Worm (Caenorhabditis elegans) whole organism, L4 larva: ENCODE measurements around the gene ech-3.

Source experiments
- D1046.2 ChIP-seq: fragments of 200-800 bp; sonication (Bioruptor generic); IDR thresholded peaks from 2 replicates; pipeline ENCODE4 v1.3.6; 2022; ENCODE audit warnings: missing genetic modification characterization, missing compliant biosample characterization
- F37D6.2 ChIP-seq: sonication (generic microtip); optimal IDR thresholded peaks from 2 replicates; lab custom pipeline; 2016; ENCODE audit warnings: mild to moderate bottlenecking, missing genetic modification characterization, missing compliant biosample characterization
- T26A8.4 ChIP-seq: fragments of 200-800 bp; sonication (Bioruptor generic); IDR thresholded peaks from 2 replicates; pipeline ENCODE4 v1.3.6; 2022; ENCODE audit warnings: missing genetic modification characterization, missing compliant biosample characterization
- Y105C5A.15 ChIP-seq: fragments of 200-800 bp; sonication (Bioruptor generic); IDR thresholded peaks from 2 replicates; pipeline ENCODE4 v1.3.6; 2022; ENCODE audit warnings: missing genetic modification characterization, missing compliant biosample characterization
- Y5F2A.4 ChIP-seq: fragments of 200-800 bp; sonication (Bioruptor generic); optimal IDR thresholded peaks from 2 replicates; lab custom pipeline; 2018; ENCODE audit warnings: mild to moderate bottlenecking, missing genetic modification characterization, missing compliant biosample characterization
- Y75B8A.6 ChIP-seq: fragments of 200-800 bp; sonication (Bioruptor generic); IDR thresholded peaks from 2 replicates; pipeline ENCODE4 v1.3.6; 2022; ENCODE audit warnings: missing genetic modification reagents, missing genetic modification characterization, missing compliant biosample characterization
- ZK337.2 ChIP-seq: fragments of 200-800 bp; sonication (Bioruptor generic); IDR thresholded peaks from 2 replicates; pipeline ENCODE4 v1.3.6; 2022; ENCODE audit warnings: missing genetic modification reagents, missing genetic modification characterization, missing compliant biosample characterization
- aha-1 ChIP-seq: fragments of 150-350 bp; peaks from one replicate; lab custom pipeline; 2014; ENCODE audit warnings: missing biosample characterization, missing genetic modification characterization
- ama-1 ChIP-seq: fragments of 150-350 bp; optimal IDR thresholded peaks from 2 replicates; lab custom pipeline; 2014; ENCODE audit warnings: inconsistent platforms, mixed read lengths
- ceh-20 ChIP-seq: fragments of 200-800 bp; sonication (Bioruptor generic); IDR thresholded peaks from 2 replicates; pipeline ENCODE4 v1.3.6; 2022; ENCODE audit warnings: missing genetic modification reagents, missing genetic modification characterization, missing compliant biosample characterization
- ceh-28 ChIP-seq: fragments of 150-350 bp; optimal IDR thresholded peaks from 2 replicates; lab custom pipeline; 2014; ENCODE audit warnings: missing biosample characterization, missing genetic modification reagents, missing genetic modification characterization
- ceh-62 ChIP-seq: sonication (generic microtip); optimal IDR thresholded peaks from 2 replicates; lab custom pipeline; 2017; ENCODE audit warnings: missing biosample characterization, missing genetic modification characterization
- ceh-82 ChIP-seq: sonication (generic microtip); optimal IDR thresholded peaks from 2 replicates; lab custom pipeline; 2017; ENCODE audit warnings: missing biosample characterization, missing genetic modification characterization
- cey-2 ChIP-seq: sonication (generic microtip); optimal IDR thresholded peaks from 3 replicates; lab custom pipeline; 2017; ENCODE audit warnings: missing genetic modification characterization, mild to moderate bottlenecking, missing compliant biosample characterization, antibody characterized with exemption, borderline replicate concordance; ENCODE audit not compliant: insufficient read depth
- daf-12 ChIP-seq: fragments of 150-350 bp; optimal IDR thresholded peaks from 2 replicates; lab custom pipeline; 2014; ENCODE audit warnings: missing biosample characterization, missing genetic modification reagents, missing genetic modification characterization
- daf-16 ChIP-seq, 3 experiments: sonication (generic microtip); optimal IDR thresholded peaks; 2 replicates each; lab custom pipeline; 2016 to 2017; ENCODE audit warnings: missing genetic modification characterization in 3 of 3, missing genetic modification reagents in 3 of 3, mild to moderate bottlenecking in 2 of 3, missing compliant biosample characterization in 2 of 3, missing biosample characterization in 1 of 3, moderate library complexity in 1 of 3
- dpl-1 ChIP-seq: fragments of 150-350 bp; optimal IDR thresholded peaks from 2 replicates; lab custom pipeline; 2014; ENCODE audit warnings: missing biosample characterization, missing genetic modification reagents, missing genetic modification characterization
- duxl-1 ChIP-seq: sonication (generic microtip); optimal IDR thresholded peaks from 2 replicates; lab custom pipeline; 2016; ENCODE audit warnings: mild to moderate bottlenecking, missing genetic modification characterization, moderate library complexity, missing compliant biosample characterization; ENCODE audit not compliant: poor library complexity
- dve-1 ChIP-seq: sonication (generic microtip); optimal IDR thresholded peaks from 2 replicates; lab custom pipeline; 2017; ENCODE audit warnings: antibody characterized with exemption, mild to moderate bottlenecking, missing genetic modification characterization, missing compliant biosample characterization; ENCODE audit not compliant: insufficient read depth
- egl-27 ChIP-seq: sonication (generic microtip); optimal IDR thresholded peaks from 3 replicates; lab custom pipeline; 2017; ENCODE audit warnings: missing biosample characterization, missing genetic modification reagents, missing genetic modification characterization
- egl-43 ChIP-seq: fragments of 200-800 bp; sonication (Bioruptor generic); IDR thresholded peaks from 2 replicates; pipeline ENCODE4 v1.3.6; 2022; ENCODE audit warnings: missing genetic modification reagents, missing genetic modification characterization, missing compliant biosample characterization
- fkh-10 ChIP-seq: fragments of 150-350 bp; optimal IDR thresholded peaks from 2 replicates; lab custom pipeline; 2014; ENCODE audit warnings: missing biosample characterization, missing genetic modification reagents, missing genetic modification characterization
- hmg-1.1 ChIP-seq: fragments of 200-800 bp; sonication (Bioruptor generic); IDR thresholded peaks from 2 replicates; pipeline ENCODE4 v1.3.6; 2022; ENCODE audit warnings: missing genetic modification reagents, missing genetic modification characterization, missing compliant biosample characterization
- lin-39 ChIP-seq: fragments of 150-350 bp; optimal IDR thresholded peaks from 2 replicates; lab custom pipeline; 2014; ENCODE audit warnings: missing biosample characterization, missing genetic modification reagents, missing genetic modification characterization
- lir-3 ChIP-seq: sonication (generic microtip); optimal IDR thresholded peaks from 2 replicates; lab custom pipeline; 2016; ENCODE audit warnings: mild to moderate bottlenecking, missing genetic modification characterization, missing compliant biosample characterization
- madf-5 ChIP-seq, 2 experiments: fragments of 200-800 bp; sonication (Bioruptor generic); IDR thresholded peaks; 2 replicates each; pipeline ENCODE4 v1.3.6; 2022; ENCODE audit warnings: missing compliant biosample characterization in 2 of 2, missing genetic modification characterization in 2 of 2
- mdl-1 ChIP-seq, 2 experiments: fragments of 150-350 bp in 1 of 2; sonication (generic microtip) in 1 of 2; optimal IDR thresholded peaks; 2 replicates each; lab custom pipeline; 2014 to 2017; ENCODE audit warnings: missing biosample characterization in 2 of 2, missing genetic modification characterization in 2 of 2
- mep-1 ChIP-seq: fragments of 150-350 bp; sonication (generic microtip); optimal IDR thresholded peaks from 3 replicates; lab custom pipeline; 2014; ENCODE audit warnings: missing biosample characterization, missing genetic modification characterization
- mes-2 ChIP-seq: sonication (generic microtip); optimal IDR thresholded peaks from 2 replicates; lab custom pipeline; 2016; ENCODE audit warnings: missing genotype, mild to moderate bottlenecking, missing genetic modification characterization, missing compliant biosample characterization; ENCODE audit not compliant: poor library complexity, severe bottlenecking
- nhr-111 ChIP-seq: fragments of 200-800 bp; sonication (Bioruptor generic); optimal IDR thresholded peaks from 2 replicates; lab custom pipeline; 2018; ENCODE audit warnings: mild to moderate bottlenecking, missing genetic modification characterization, missing compliant biosample characterization
- nhr-28 ChIP-seq: fragments of 150-350 bp; optimal IDR thresholded peaks from 2 replicates; lab custom pipeline; 2014; ENCODE audit warnings: missing biosample characterization, missing genetic modification characterization
- nhr-76 ChIP-seq: fragments of 150-350 bp; optimal IDR thresholded peaks from 2 replicates; lab custom pipeline; 2014; ENCODE audit warnings: missing biosample characterization, missing genetic modification characterization
- saeg-2 ChIP-seq: fragments of 200-800 bp; sonication (Bioruptor generic); IDR thresholded peaks from 2 replicates; pipeline ENCODE4 v1.3.6; 2022; ENCODE audit warnings: missing genetic modification reagents, missing genetic modification characterization, missing compliant biosample characterization
- skn-1 ChIP-seq: fragments of 150-350 bp; optimal IDR thresholded peaks from 2 replicates; lab custom pipeline; 2014; ENCODE audit warnings: missing biosample characterization, missing genetic modification characterization
- snpc-4 ChIP-seq: fragments of 150-350 bp; optimal IDR thresholded peaks from 2 replicates; lab custom pipeline; 2014; ENCODE audit warnings: missing biosample characterization, missing genetic modification characterization
- spr-3 ChIP-seq: fragments of 200-800 bp; sonication (Bioruptor generic); optimal IDR thresholded peaks from 2 replicates; lab custom pipeline; 2018; ENCODE audit warnings: mild to moderate bottlenecking, missing genetic modification characterization, missing compliant biosample characterization
- tag-97 ChIP-seq: fragments of 200-800 bp; sonication (Bioruptor generic); IDR thresholded peaks from 2 replicates; pipeline ENCODE4 v1.3.6; 2022; ENCODE audit warnings: missing genetic modification characterization, missing compliant biosample characterization
- unc-130 ChIP-seq: sonication (generic microtip); optimal IDR thresholded peaks from 2 replicates; lab custom pipeline; 2016; ENCODE audit warnings: missing genetic modification reagents, missing genetic modification characterization, missing compliant biosample characterization
- unc-39 ChIP-seq: sonication (generic microtip); optimal IDR thresholded peaks from 2 replicates; lab custom pipeline; 2017; ENCODE audit warnings: missing biosample characterization, missing genetic modification characterization
- unc-62 ChIP-seq, 3 experiments: fragments of 150-350 bp in 1 of 3; sonication (generic microtip); optimal IDR thresholded peaks in 2 of 3; peaks in 1 of 3; 1 replicate in 1 of 3; 2 replicates in 2 of 3; lab custom pipeline; 2014 to 2017; ENCODE audit warnings: missing biosample characterization in 3 of 3, missing genetic modification characterization in 3 of 3, missing genetic modification reagents in 3 of 3, missing genotype in 1 of 3
- zfp-2 ChIP-seq: sonication (generic microtip); optimal IDR thresholded peaks from 2 replicates; lab custom pipeline; 2016; ENCODE audit warnings: mild to moderate bottlenecking, missing genetic modification characterization, missing compliant biosample characterization
- ztf-11 ChIP-seq: fragments of 150-350 bp; optimal IDR thresholded peaks from 2 replicates; lab custom pipeline; 2014; ENCODE audit warnings: missing biosample characterization, missing genetic modification characterization

Gene ech-3

ce11 chrV:8007460-8008292 lies 14.3 kb upstream of the ech-3 start, which contains the start of gene Y97E10AR.3:
Gene Y97E10AR.3 (minus strand): TSS chrV:8007510.
- TF ChIP-seq aha-1 (tag; lab: Kevin White, UChicago) (peak; percentile 95), unc-130 (GFP tag; lab: Kevin White, UChicago) (no peak), unc-62 (GFP tag; optimal IDR thresholded peaks at IDR 0.05 in 1 of 2; lab: Kevin White, UChicago) (peak in 1 of 2 experiments; percentile 95), unc-62 (tag; optimal IDR thresholded peaks at IDR 0.05; lab: Kevin White, UChicago) (no peak), egl-43 (GFP tag; lab: Robert Waterston, UW) (no peak)

ce11 chrV:8010103-8010502 lies 11.9 kb upstream of the ech-3 start, which contains the start of gene Y97E10AR.4:
Gene Y97E10AR.4 (minus strand): TSS chrV:8010233.
- no peak for TF ChIP-seq tag-97
- TF ChIP-seq nhr-76 (tag; lab: Kevin White, UChicago) = no peak
- TF ChIP-seq snpc-4 (tag; lab: Kevin White, UChicago) = no peak
- TF ChIP-seq mes-2 (tag; lab: Kevin White, UChicago) = peak; percentile 7
- no peak for TF ChIP-seq Y105C5A.15 (GFP tag; lab: Robert Waterston, UW)
- no peak for TF ChIP-seq dpl-1
- no peak for TF ChIP-seq madf-5 (GFP tag; IDR thresholded peaks at IDR 0.05; lab: Robert Waterston, UW)
- no peak for TF ChIP-seq ceh-20 (GFP tag; lab: Robert Waterston, UW)
- TF ChIP-seq saeg-2 (GFP tag; lab: Robert Waterston, UW) = no peak
- TF ChIP-seq mep-1 (tag; lab: Kevin White, UChicago) = peak; percentile 26
- TF ChIP-seq ceh-82 (tag; lab: Kevin White, UChicago) = no peak
- no peak for TF ChIP-seq duxl-1 (tag; lab: Kevin White, UChicago)

ce11 chrV:8010846-8011245 lies 11.2 kb upstream of the ech-3 start, which contains the start of gene lmtr-2:
Gene lmtr-2 (minus strand): TSS chrV:8011106.
- TF ChIP-seq madf-5 (GFP tag; IDR thresholded peaks at IDR 0.05; lab: Robert Waterston, UW) = no peak
- TF ChIP-seq daf-16 (GFP tag; optimal IDR thresholded peaks at IDR 0.05; lab: Kevin White, UChicago) = no peak
- TF ChIP-seq daf-16 (tag; optimal IDR thresholded peaks at IDR 0.05; lab: Kevin White, UChicago) = peak; percentile 29
- TF ChIP-seq ceh-28 (tag; lab: Kevin White, UChicago) = no peak
- TF ChIP-seq D1046.2 (GFP tag; lab: Robert Waterston, UW) = no peak
- TF ChIP-seq aha-1 (tag; lab: Kevin White, UChicago) = peak; percentile 88
- TF ChIP-seq tag-97 = no peak
- peak; percentile 74 for TF ChIP-seq ama-1 (lab: Kevin White, UChicago)
- TF ChIP-seq egl-27 (tag; lab: Kevin White, UChicago) = no peak

ce11 chrV:8012032-8012431 lies 10.0 kb upstream of the ech-3 start, which contains the start of gene rpb-9:
Gene rpb-9 (minus strand): TSS chrV:8012345.
- TF ChIP-seq ZK337.2 (GFP tag; lab: Robert Waterston, UW) (no peak), hmg-1.1 (no peak), fkh-10 (no peak), ama-1 (lab: Kevin White, UChicago) (peak; percentile 57), skn-1 (tag; lab: Kevin White, UChicago) (no peak), T26A8.4 (GFP tag; lab: Robert Waterston, UW) (peak; percentile 43; the same call in 1 of the 2 replicates), cey-2 (tag; lab: Kevin White, UChicago) (no peak), spr-3 (GFP tag; lab: Kevin White, UChicago) (no peak), unc-39 (no peak), lir-3 (tag; lab: Kevin White, UChicago) (no peak), D1046.2 (GFP tag; lab: Robert Waterston, UW) (no peak), mdl-1 (tag; optimal IDR thresholded peaks at IDR 0.05; lab: Kevin White, UChicago) (no peak), nhr-111 (GFP tag; lab: Kevin White, UChicago) (no peak), F37D6.2 (tag; lab: Kevin White, UChicago) (no peak), ceh-62 (tag; lab: Kevin White, UChicago) (no peak), dve-1 (tag; lab: Kevin White, UChicago) (peak; percentile 1), daf-12 (tag; lab: Kevin White, UChicago) (no peak), Y5F2A.4 (GFP tag; lab: Kevin White, UChicago) (no peak), zfp-2 (tag; lab: Kevin White, UChicago) (no peak), lin-39 (no peak), aha-1 (tag; lab: Kevin White, UChicago) (no peak), unc-130 (GFP tag; lab: Kevin White, UChicago) (no peak), ztf-11 (no peak), Y75B8A.6 (GFP tag; lab: Robert Waterston, UW) (no peak), daf-16 (GFP tag; optimal IDR thresholded peaks at IDR 0.05; lab: Kevin White, UChicago) (no peak), daf-16 (tag; optimal IDR thresholded peaks at IDR 0.05; lab: Kevin White, UChicago) (peak; percentile 3), nhr-28 (tag; lab: Kevin White, UChicago) (no peak)
